Worm (Caenorhabditis elegans) whole organism, L4 larva: Measurements from ENCODE around the gene adal-1.

Experiments used
- R02D3.7 ChIP-seq: fragments of 150-350 bp; sonication (generic microtip); optimal IDR thresholded peaks from 3 replicates; lab custom pipeline; 2014; ENCODE audit warnings: missing biosample characterization, missing genetic modification characterization
- dpl-1 ChIP-seq: fragments of 150-350 bp; optimal IDR thresholded peaks from 2 replicates; lab custom pipeline; 2014; ENCODE audit warnings: missing biosample characterization, missing genetic modification reagents, missing genetic modification characterization
- fkh-10 ChIP-seq: fragments of 150-350 bp; optimal IDR thresholded peaks from 2 replicates; lab custom pipeline; 2014; ENCODE audit warnings: missing biosample characterization, missing genetic modification reagents, missing genetic modification characterization
- lsy-2 ChIP-seq, 2 experiments: fragments of 150-350 bp in 1 of 2; sonication (generic microtip) in 1 of 2; optimal IDR thresholded peaks; 2 replicates each; lab custom pipeline; 2014 to 2017; ENCODE audit warnings: missing biosample characterization in 2 of 2, missing genetic modification characterization in 2 of 2
- mep-1 ChIP-seq: fragments of 150-350 bp; sonication (generic microtip); optimal IDR thresholded peaks from 3 replicates; lab custom pipeline; 2014; ENCODE audit warnings: missing biosample characterization, missing genetic modification characterization
- nhr-11 ChIP-seq: fragments of 150-350 bp; optimal IDR thresholded peaks from 2 replicates; lab custom pipeline; 2014; ENCODE audit warnings: missing biosample characterization, missing genetic modification characterization
- nhr-237 ChIP-seq: sonication (generic microtip); optimal IDR thresholded peaks from 2 replicates; lab custom pipeline; 2017; ENCODE audit warnings: missing biosample characterization, missing genetic modification characterization
- nhr-48 ChIP-seq: sonication (generic microtip); optimal IDR thresholded peaks from 2 replicates; lab custom pipeline; 2016; ENCODE audit warnings: mild to moderate bottlenecking, missing genetic modification characterization, missing compliant biosample characterization
- nhr-76 ChIP-seq: fragments of 150-350 bp; optimal IDR thresholded peaks from 2 replicates; lab custom pipeline; 2014; ENCODE audit warnings: missing biosample characterization, missing genetic modification characterization
- unc-130 ChIP-seq: sonication (generic microtip); optimal IDR thresholded peaks from 2 replicates; lab custom pipeline; 2016; ENCODE audit warnings: missing genetic modification reagents, missing genetic modification characterization, missing compliant biosample characterization
- zag-1 ChIP-seq: fragments of 150-350 bp; optimal IDR thresholded peaks from 2 replicates; lab custom pipeline; 2014; ENCODE audit warnings: missing biosample characterization, missing genetic modification characterization
- ztf-7 ChIP-seq: fragments of 150-350 bp; optimal IDR thresholded peaks from 2 replicates; lab custom pipeline; 2014; ENCODE audit warnings: missing biosample characterization, missing genetic modification characterization

- TF ChIP-seq nhr-76 (tag; lab: Kevin White, UChicago): no peak
- TF ChIP-seq ztf-7 (tag; lab: Kevin White, UChicago): no peak
- TF ChIP-seq lsy-2 (tag; optimal IDR thresholded peaks at IDR 0.05; lab: Kevin White, UChicago): peak; percentile 46 to 79
- peak; percentile 73 for TF ChIP-seq nhr-11 (tag; lab: Kevin White, UChicago)
- peak; percentile 75 for TF ChIP-seq nhr-48 (tag; lab: Kevin White, UChicago)
- no peak for TF ChIP-seq R02D3.7
- TF ChIP-seq unc-130: no peak
- TF ChIP-seq dpl-1 (GFP tag; lab: Kevin White, UChicago): peak; percentile 46
- TF ChIP-seq fkh-10 (GFP tag; lab: Kevin White, UChicago): peak; percentile 42
- no peak for TF ChIP-seq nhr-237 (tag; lab: Kevin White, UChicago)
- TF ChIP-seq zag-1: no peak
- peak; percentile 91 for TF ChIP-seq mep-1 (tag; lab: Kevin White, UChicago)
These were observed 33.0 kb upstream of the adal-1 start for ce11 chrII:6926488-6926887.
